Worm (Caenorhabditis elegans): Measurements from ENCODE around the gene C56G2.9.

Gene C56G2.9

DNA sequence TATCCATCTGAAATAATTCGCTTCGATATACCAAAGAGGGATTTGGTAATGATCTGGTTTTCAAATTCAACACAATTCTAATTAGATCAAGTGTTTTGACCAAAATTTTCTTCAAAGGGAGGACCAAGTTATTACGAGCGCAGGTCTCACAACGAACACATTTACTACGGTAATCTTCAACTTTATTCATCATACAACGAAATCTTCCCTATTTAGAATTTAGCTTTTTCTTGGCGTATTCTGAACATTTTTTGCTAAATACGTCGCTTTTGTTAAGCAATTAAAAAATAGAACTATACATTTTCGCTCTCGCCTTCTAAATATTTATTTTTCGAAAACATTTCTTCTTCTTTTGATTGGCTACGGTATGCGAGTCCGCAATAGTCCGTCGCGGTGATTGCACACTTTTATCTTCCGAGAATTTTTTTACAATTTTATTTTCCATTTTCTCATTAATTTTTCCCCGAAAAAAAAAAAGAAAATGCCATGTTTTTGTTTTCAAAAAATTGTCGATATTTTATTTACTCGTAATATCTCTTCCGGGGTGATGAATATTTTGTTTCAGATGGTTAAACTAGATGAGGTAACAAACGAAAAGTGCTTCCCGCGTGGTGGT lies 40.0 kb upstream of the C56G2.9 start, which contains the start of gene let-716 (continued):
- no peak for TF ChIP-seq nhr-6 (tag; optimal IDR thresholded peaks at IDR 0.05)
- TF ChIP-seq nhr-28 (tag; optimal IDR thresholded peaks at IDR 0.05), result peak; percentile 5
- TF ChIP-seq lsy-2 (tag; optimal IDR thresholded peaks at IDR 0.05), result peak; percentile 56 to 97
- TF ChIP-seq lin-15B (tag; optimal IDR thresholded peaks at IDR 0.05), result no peak
- TF ChIP-seq mes-2 (tag; optimal IDR thresholded peaks at IDR 0.05; ENCODE audit: poor library complexity, severe bottlenecking), result peak; percentile 40
- no peak for TF ChIP-seq nhr-102 (tag; optimal IDR thresholded peaks at IDR 0.05)
- peak in 1 of 2 experiments; percentile 14 for TF ChIP-seq unc-62 (GFP tag; optimal IDR thresholded peaks at IDR 0.05 in 1 of 2)
- no peak for TF ChIP-seq unc-62 (tag; optimal IDR thresholded peaks at IDR 0.05)
- no peak for TF ChIP-seq T26A8.4 (GFP tag; IDR thresholded peaks at IDR 0.05)
- peak; percentile 8 for TF ChIP-seq mep-1 (tag; optimal IDR thresholded peaks at IDR 0.05)
- no peak for TF ChIP-seq snpc-1.2 (GFP tag; IDR thresholded peaks at IDR 0.05)
- TF ChIP-seq mxl-3 (GFP tag; optimal IDR thresholded peaks at IDR 0.05), result no peak
- no peak for TF ChIP-seq fkh-10 (GFP tag; optimal IDR thresholded peaks at IDR 0.05)

ce11 chrIII:6381584-6382391 lies 38.7 kb upstream of the C56G2.9 start, which contains the start of gene znf-622:
Gene znf-622, plus strand, starts transcription at chrIII:6381634.
- TF ChIP-seq ceh-28 (tag; optimal IDR thresholded peaks at IDR 0.05) (no peak), pqm-1 (tag; optimal IDR thresholded peaks at IDR 0.05) (no peak), lir-3 (tag; optimal IDR thresholded peaks at IDR 0.05) (no peak), nhr-48 (tag; optimal IDR thresholded peaks at IDR 0.05) (no peak), daf-16 (GFP tag; optimal IDR thresholded peaks at IDR 0.05) (no peak), daf-16 (tag; optimal IDR thresholded peaks at IDR 0.05) (no peak), unc-62 (GFP tag; optimal IDR thresholded peaks at IDR 0.05 in 1 of 2) (peak in 1 of 2 experiments; percentile 91), unc-62 (tag; optimal IDR thresholded peaks at IDR 0.05) (no peak), php-3 (GFP tag; IDR thresholded peaks at IDR 0.05) (no peak), ama-1 (optimal IDR thresholded peaks at IDR 0.05) (peak; percentile 14), madf-5 (GFP tag; IDR thresholded peaks at IDR 0.05) (no peak)

DNA sequence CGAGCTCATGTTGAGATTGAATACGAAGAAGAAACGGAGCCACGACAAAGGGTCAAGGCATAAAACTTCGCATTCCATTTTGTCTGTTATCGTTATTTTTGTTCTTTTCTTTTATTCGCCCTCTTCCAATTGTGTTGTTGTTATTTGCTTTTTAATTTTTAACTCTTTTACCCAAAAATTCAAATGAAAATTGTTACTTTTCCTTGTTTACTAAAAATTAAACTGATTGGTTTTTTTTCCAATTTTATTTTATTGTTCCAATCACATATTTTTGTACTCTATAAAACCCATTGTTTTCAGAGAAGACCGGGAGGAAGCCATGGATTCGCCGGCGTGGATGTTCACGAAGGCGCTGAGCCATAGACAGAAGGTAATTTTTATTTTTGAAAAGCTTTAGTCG lies 37.3 kb upstream of the C56G2.9 start, which contains the start of gene C16A3.5:
Gene C16A3.5, plus strand, starts transcription at position 301 of the 400 bp plus-strand sequence.
- TF ChIP-seq spr-1 (tag; optimal IDR thresholded peaks at IDR 0.05), result no peak
- TF ChIP-seq ama-1 (optimal IDR thresholded peaks at IDR 0.05), result peak; percentile 55
- no peak for TF ChIP-seq ceh-28 (tag; optimal IDR thresholded peaks at IDR 0.05)

- TF ChIP-seq mes-2 (tag; optimal IDR thresholded peaks at IDR 0.05; ENCODE audit: poor library complexity, severe bottlenecking), result peak; percentile 72
- TF ChIP-seq snpc-4 (tag; optimal IDR thresholded peaks at IDR 0.05), result no peak
- TF ChIP-seq lin-39 (tag; optimal IDR thresholded peaks at IDR 0.05), result no peak
- TF ChIP-seq madf-5 (GFP tag; IDR thresholded peaks at IDR 0.05), result no peak
- TF ChIP-seq ama-1 (optimal IDR thresholded peaks at IDR 0.05), result peak; percentile 32
- TF ChIP-seq daf-19 (GFP tag; conservative IDR thresholded peaks at IDR 0.05), result 0 out of 2 replicates have a peak, but pooled peaks have one; percentile 23
- 0 out of 2 replicates have a peak, but pooled peaks have one; percentile 33 for TF ChIP-seq arid-1 (GFP tag; conservative IDR thresholded peaks at IDR 0.05)
- peak; percentile 66 for TF ChIP-seq lin-38 (GFP tag; IDR thresholded peaks at IDR 0.05)
- TF ChIP-seq mep-1 (tag; optimal IDR thresholded peaks at IDR 0.05), result peak; percentile 22
- peak; percentile 3 for TF ChIP-seq nhr-48 (tag; optimal IDR thresholded peaks at IDR 0.05)
- no peak for TF ChIP-seq ctbp-1 (GFP tag; IDR thresholded peaks at IDR 0.05)
- peak; percentile 54 for TF ChIP-seq hmg-1.1 (GFP tag; IDR thresholded peaks at IDR 0.05)
- TF ChIP-seq daf-16 (GFP tag; optimal IDR thresholded peaks at IDR 0.05), result no peak
- peak; percentile 15 for TF ChIP-seq daf-16 (tag; optimal IDR thresholded peaks at IDR 0.05)
- peak in 1 of 2 experiments; percentile 71 for TF ChIP-seq unc-62 (GFP tag; optimal IDR thresholded peaks at IDR 0.05 in 1 of 2)
- no peak for TF ChIP-seq unc-62 (tag; optimal IDR thresholded peaks at IDR 0.05)
- TF ChIP-seq mdl-1 (tag; optimal IDR thresholded peaks at IDR 0.05), result peak in 1 of 2 experiments; percentile 26
- peak in 1 of 2 experiments; percentile 72 for TF ChIP-seq lsy-2 (tag; optimal IDR thresholded peaks at IDR 0.05)
- TF ChIP-seq aha-1 (tag), result peak; percentile 1
- peak; percentile 4 for TF ChIP-seq dve-1 (tag; optimal IDR thresholded peaks at IDR 0.05; ENCODE audit: insufficient read depth)
- no peak for TF ChIP-seq spr-3 (GFP tag; optimal IDR thresholded peaks at IDR 0.05)
- TF ChIP-seq T26A8.4 (GFP tag; IDR thresholded peaks at IDR 0.05), result 0 out of 2 replicates have a peak, but pooled peaks have one; percentile 31
- TF ChIP-seq hlh-30 (tag; optimal IDR thresholded peaks at IDR 0.05; ENCODE audit: insufficient read depth), result peak; percentile 75
Measured at ce11 chrIII:6379129-6379528, 36.0 kb upstream of the C56G2.9 start, which contains the start of gene C16A3.6. Gene C16A3.6, plus strand, starts transcription at chrIII:6379212.

Data from whole organism, L4 larva.